Fruit fly (Drosophila melanogaster) whole organism, embryonic: ENCODE measurements around the gene Ide.

ENCODE experiments used
- Ada2b ChIP-seq: fragments of 200-800 bp; sonication (Bioruptor generic); IDR thresholded peaks from 2 replicates; pipeline ENCODE4 v1.3.6; 2022; ENCODE audit warnings: missing biosample characterization, missing genetic modification characterization
- Asciz ChIP-seq: fragments of 200-800 bp; sonication (Bioruptor generic); optimal IDR thresholded peaks from 2 replicates; lab custom pipeline; 2017; ENCODE audit warnings: missing biosample characterization, mild to moderate bottlenecking, missing genetic modification characterization, missing genetic modification reagents
- C15 ChIP-seq: fragments of 200-800 bp; sonication (Bioruptor generic); IDR thresholded peaks from 3 replicates; pipeline ENCODE4 v1.3.6; 2022; ENCODE audit warnings: missing biosample characterization, missing genetic modification characterization
- CG1024 ChIP-seq: fragments of 200-800 bp; sonication (Bioruptor generic); IDR thresholded peaks from 2 replicates; pipeline ENCODE4 v1.3.6; 2022; ENCODE audit warnings: missing biosample characterization, missing genetic modification characterization
- CG10321 ChIP-seq: fragments of 200-800 bp; sonication (Bioruptor generic); IDR thresholded peaks from 2 replicates; pipeline ENCODE4 v1.3.6; 2022; ENCODE audit warnings: missing biosample characterization, missing genetic modification characterization
- CG10431 ChIP-seq: fragments of 200-800 bp; sonication (Bioruptor generic); optimal IDR thresholded peaks from 3 replicates; lab custom pipeline; 2018; ENCODE audit warnings: missing biosample characterization, mild to moderate bottlenecking, missing genetic modification characterization
- CG12071 ChIP-seq: fragments of 200-800 bp; sonication (Bioruptor generic); optimal IDR thresholded peaks from 3 replicates; lab custom pipeline; 2018; ENCODE audit warnings: missing biosample characterization, mild to moderate bottlenecking, missing genetic modification characterization
- CG30431 ChIP-seq: fragments of 200-800 bp; sonication (Bioruptor generic); optimal IDR thresholded peaks from 2 replicates; lab custom pipeline; 2017; ENCODE audit warnings: missing biosample characterization, missing genetic modification characterization
- CG6791 ChIP-seq: fragments of 200-800 bp; sonication (Bioruptor generic); IDR thresholded peaks from 3 replicates; pipeline ENCODE4 v1.3.6; 2022; ENCODE audit warnings: missing biosample characterization, missing genetic modification characterization; ENCODE audit not compliant: partially characterized antibody
- CG8765 ChIP-seq: fragments of 200-800 bp; sonication (Bioruptor generic); IDR thresholded peaks from 2 replicates; pipeline ENCODE4 v1.3.6; 2022; ENCODE audit warnings: missing biosample characterization, missing genetic modification characterization
- Camta ChIP-seq: fragments of 200-800 bp; sonication (Bioruptor generic); optimal IDR thresholded peaks from 2 replicates; lab custom pipeline; 2016; ENCODE audit warnings: missing biosample characterization, missing genetic modification characterization
- Hand ChIP-seq: fragments of 200-800 bp; sonication (Bioruptor generic); optimal IDR thresholded peaks from 2 replicates; lab custom pipeline; 2017; ENCODE audit warnings: mild to moderate bottlenecking, missing biosample characterization, missing genetic modification reagents, missing genetic modification characterization
- Lhr ChIP-seq: fragments of 200-800 bp; sonication (Bioruptor generic); optimal IDR thresholded peaks from 3 replicates; lab custom pipeline; 2017; ENCODE audit warnings: mild to moderate bottlenecking, missing biosample characterization, missing genetic modification reagents, missing genetic modification characterization
- MTF-1 ChIP-seq: fragments of 200-800 bp; sonication (Bioruptor generic); optimal IDR thresholded peaks from 2 replicates; lab custom pipeline; 2018; ENCODE audit warnings: missing biosample characterization, mild to moderate bottlenecking, missing genetic modification characterization, borderline replicate concordance
- Mad ChIP-seq: fragments of 200-800 bp; sonication (Bioruptor generic); optimal IDR thresholded peaks from 2 replicates; lab custom pipeline; 2016; ENCODE audit warnings: missing biosample characterization, missing genetic modification characterization
- NC2β ChIP-seq: fragments of 200-800 bp; sonication (Bioruptor generic); optimal IDR thresholded peaks from 2 replicates; lab custom pipeline; 2016; ENCODE audit warnings: missing biosample characterization, missing genetic modification characterization
- Oli ChIP-seq: fragments of 200-800 bp; sonication (Bioruptor generic); optimal IDR thresholded peaks from 2 replicates; lab custom pipeline; 2018; ENCODE audit warnings: missing biosample characterization, mild to moderate bottlenecking, missing genetic modification characterization, moderate library complexity
- Scr ChIP-seq: fragments of 200-800 bp; sonication (Bioruptor generic); IDR thresholded peaks from 2 replicates; pipeline ENCODE4 v1.3.6; 2022; ENCODE audit warnings: missing biosample characterization, missing genetic modification characterization; ENCODE audit not compliant: partially characterized antibody
- Sox100B ChIP-seq: fragments of 200-800 bp; sonication (Bioruptor generic); optimal IDR thresholded peaks from 3 replicates; lab custom pipeline; 2018; ENCODE audit warnings: missing biosample characterization, mild to moderate bottlenecking, missing genetic modification characterization
- Sry-β ChIP-seq: fragments of 200-800 bp; sonication (Bioruptor generic); optimal IDR thresholded peaks from 2 replicates; lab custom pipeline; 2018; ENCODE audit warnings: missing biosample characterization, mild to moderate bottlenecking, missing genetic modification characterization, moderate library complexity
- Ssrp ChIP-seq: fragments of 200-800 bp; sonication (Bioruptor generic); optimal IDR thresholded peaks from 2 replicates; lab custom pipeline; 2018; ENCODE audit warnings: missing biosample characterization, mild to moderate bottlenecking, missing genetic modification characterization, moderate library complexity
- bab2 ChIP-seq: fragments of 200-800 bp; sonication (Bioruptor generic); optimal IDR thresholded peaks from 2 replicates; lab custom pipeline; 2016; ENCODE audit warnings: missing biosample characterization, missing genetic modification characterization
- br ChIP-seq: fragments of >200 bp; optimal IDR thresholded peaks from 2 replicates; lab custom pipeline; 2017
- chm ChIP-seq: fragments of 200-800 bp; sonication (Bioruptor generic); IDR thresholded peaks from 2 replicates; pipeline ENCODE4 v1.3.6; 2022; ENCODE audit warnings: missing biosample characterization, missing genetic modification characterization
- croc ChIP-seq: fragments of 200-800 bp; sonication (Bioruptor generic); conservative IDR thresholded peaks from 3 replicates; pipeline ENCODE4 v1.3.6; 2022; ENCODE audit warnings: missing biosample characterization, missing genetic modification characterization
- dmrt99B ChIP-seq: fragments of 200-800 bp; sonication (Bioruptor generic); optimal IDR thresholded peaks from 2 replicates; lab custom pipeline; 2018; ENCODE audit warnings: missing biosample characterization, mild to moderate bottlenecking, missing genetic modification characterization, moderate library complexity
- dysf ChIP-seq: fragments of 200-800 bp; sonication (Bioruptor generic); IDR thresholded peaks from 3 replicates; pipeline ENCODE4 v1.3.6; 2022; ENCODE audit warnings: missing biosample characterization, missing genetic modification characterization
- emc ChIP-seq: fragments of 200-800 bp; sonication (Bioruptor generic); optimal IDR thresholded peaks from 2 replicates; lab custom pipeline; 2016; ENCODE audit warnings: missing biosample characterization, missing genetic modification characterization
- esg ChIP-seq: fragments of 200-800 bp; sonication (Bioruptor generic); conservative IDR thresholded peaks from 2 replicates; pipeline ENCODE4 v1.3.6; 2022; ENCODE audit warnings: missing biosample characterization, missing genetic modification characterization
- ind ChIP-seq: fragments of 200-800 bp; sonication (Bioruptor generic); optimal IDR thresholded peaks from 3 replicates; lab custom pipeline; 2016; ENCODE audit warnings: missing biosample characterization, missing genetic modification characterization
- ken ChIP-seq: fragments of 200-800 bp; sonication (Bioruptor generic); IDR thresholded peaks from 3 replicates; pipeline ENCODE4 v1.3.6; 2022; ENCODE audit warnings: missing biosample characterization, missing genetic modification characterization
- lab ChIP-seq: fragments of 200-800 bp; sonication (Bioruptor generic); optimal IDR thresholded peaks from 3 replicates; lab custom pipeline; 2017; ENCODE audit warnings: missing biosample characterization, missing genetic modification characterization, mild to moderate bottlenecking, moderate library complexity, missing genetic modification reagents
- lilli ChIP-seq: fragments of 200-800 bp; sonication (Bioruptor generic); optimal IDR thresholded peaks from 3 replicates; lab custom pipeline; 2016; ENCODE audit warnings: missing biosample characterization, missing genetic modification characterization
- maf-S ChIP-seq: fragments of 200-800 bp; sonication (Bioruptor generic); optimal IDR thresholded peaks from 2 replicates; lab custom pipeline; 2016; ENCODE audit warnings: missing biosample characterization, missing genetic modification characterization
- org-1 ChIP-seq: fragments of 200-800 bp; sonication (Bioruptor generic); optimal IDR thresholded peaks from 2 replicates; lab custom pipeline; 2017; ENCODE audit warnings: missing biosample characterization, missing genetic modification characterization
- pnt ChIP-seq: fragments of 200-800 bp; sonication (Bioruptor generic); optimal IDR thresholded peaks from 3 replicates; lab custom pipeline; 2016; ENCODE audit warnings: missing biosample characterization, missing genetic modification characterization
- prd ChIP-seq, 3 experiments: fragments of >200 bp in 2 of 3; fragments of 200-800 bp in 1 of 3; sonication (Bioruptor generic) in 1 of 3; optimal IDR thresholded peaks in 2 of 3; IDR thresholded peaks in 1 of 3; 2 replicates in 2 of 3; 3 replicates in 1 of 3; pipeline versions ENCODE4 v1.3.6 to Lab custom; 2017 to 2022; ENCODE audit warnings: missing biosample characterization in 1 of 3, missing genetic modification characterization in 1 of 3
- ro ChIP-seq: fragments of 200-800 bp; sonication (Bioruptor generic); IDR thresholded peaks from 2 replicates; pipeline ENCODE4 v1.3.6; 2022; ENCODE audit warnings: missing biosample characterization, missing genetic modification characterization
- row ChIP-seq: fragments of 200-800 bp; sonication (Bioruptor generic); IDR thresholded peaks from 3 replicates; pipeline ENCODE4 v1.3.6; 2022; ENCODE audit warnings: missing biosample characterization, missing genetic modification characterization
- sc ChIP-seq, 3 experiments: fragments of >200 bp in 2 of 3; fragments of 200-800 bp in 1 of 3; sonication (Bioruptor generic) in 1 of 3; optimal IDR thresholded peaks; 2 replicates in 2 of 3; 3 replicates in 1 of 3; lab custom pipeline; 2017; ENCODE audit warnings: mild to moderate bottlenecking in 1 of 3, missing biosample characterization in 1 of 3, missing genetic modification characterization in 1 of 3, missing genetic modification reagents in 1 of 3
- sens ChIP-seq: fragments of 200-800 bp; sonication (Bioruptor generic); peaks from one replicate; lab custom pipeline; 2016; ENCODE audit warnings: missing biosample characterization, missing genetic modification characterization
- sisA ChIP-seq: fragments of 200-800 bp; sonication (Bioruptor generic); IDR thresholded peaks from 2 replicates; pipeline ENCODE4 v1.3.6; 2022; ENCODE audit warnings: missing biosample characterization, missing genetic modification characterization
- stc ChIP-seq: fragments of 200-800 bp; sonication (Bioruptor generic); IDR thresholded peaks from 2 replicates; pipeline ENCODE4 v1.3.6; 2022; ENCODE audit warnings: missing biosample characterization, missing genetic modification characterization
- stwl ChIP-seq: fragments of 200-800 bp; sonication (Bioruptor generic); optimal IDR thresholded peaks from 3 replicates; lab custom pipeline; 2018; ENCODE audit warnings: missing biosample characterization, mild to moderate bottlenecking, missing genetic modification characterization, moderate library complexity
- tin ChIP-seq: fragments of 200-800 bp; sonication (Bioruptor generic); optimal IDR thresholded peaks from 3 replicates; lab custom pipeline; 2016; ENCODE audit warnings: missing biosample characterization, missing genetic modification characterization
- tup ChIP-seq: fragments of 200-800 bp; sonication (Bioruptor generic); optimal IDR thresholded peaks from 2 replicates; lab custom pipeline; 2016; ENCODE audit warnings: missing biosample characterization, mild to moderate bottlenecking, missing genetic modification characterization, moderate library complexity
- usp ChIP-seq: fragments of >200 bp; optimal IDR thresholded peaks from 2 replicates; lab custom pipeline; 2017; ENCODE audit warnings: missing biosample characterization, missing genetic modification characterization
- wdn ChIP-seq: fragments of 200-800 bp; sonication (Bioruptor generic); IDR thresholded peaks from 2 replicates; pipeline ENCODE4 v1.3.6; 2022; ENCODE audit warnings: missing biosample characterization, missing genetic modification characterization
- zfh1 ChIP-seq: fragments of 200-800 bp; sonication (Bioruptor generic); IDR thresholded peaks from 3 replicates; pipeline ENCODE4 v1.3.6; 2022; ENCODE audit warnings: missing biosample characterization, missing genetic modification characterization

The Ide gene

dm6 chr3L:20375878-20376563 lies at the start of gene Ide, which contains the start of gene RhoBTB (continued):
- peak; percentile 66; the same call in 1 of the 2 replicates for TF ChIP-seq CG8765 (GFP tag; lab: Robert Waterston, UW)
- TF ChIP-seq Scr = 0 out of 2 replicates have a peak, but pooled peaks have one; percentile 36
- no peak for TF ChIP-seq Asciz
- TF ChIP-seq sc (optimal IDR thresholded peaks at IDR 0.05; lab: Kevin White, UChicago) = no peak
- TF ChIP-seq sc (GFP tag; optimal IDR thresholded peaks at IDR 0.05; lab: Kevin White, UChicago) = peak; percentile 26
- TF ChIP-seq prd (optimal IDR thresholded peaks at IDR 0.05; lab: Kevin White, UChicago) = no peak
- TF ChIP-seq prd (GFP tag; IDR thresholded peaks at IDR 0.05; lab: Robert Waterston, UW) = peak; percentile 82
- peak; percentile 93 for TF ChIP-seq ind (GFP tag; lab: Kevin White, UChicago)
- TF ChIP-seq maf-S (GFP tag; lab: Kevin White, UChicago) = peak; percentile 84
- TF ChIP-seq org-1 = peak; percentile 23
- TF ChIP-seq Ada2b = peak; percentile 55; the same call in 1 of the 2 replicates
- TF ChIP-seq Camta (GFP tag; lab: Kevin White, UChicago) = peak; percentile 85
- no peak for TF ChIP-seq ro
- peak; percentile 48 for TF ChIP-seq croc (GFP tag; lab: Robert Waterston, UW)
- peak; percentile 17 for TF ChIP-seq CG12071 (GFP tag; lab: Kevin White, UChicago)
- TF ChIP-seq Hand (GFP tag; lab: Kevin White, UChicago) = no peak
- TF ChIP-seq stc (GFP tag; lab: Robert Waterston, UW) = peak; percentile 23; the same call in 1 of the 2 replicates
- TF ChIP-seq row (GFP tag; lab: Robert Waterston, UW) = peak; percentile 90
- TF ChIP-seq Lhr = peak; percentile 89
- no peak for TF ChIP-seq CG1024 (GFP tag; lab: Robert Waterston, UW)
- TF ChIP-seq MTF-1 = no peak
- TF ChIP-seq NC2β (GFP tag; lab: Kevin White, UChicago) = peak; percentile 66
- TF ChIP-seq pnt (GFP tag; lab: Kevin White, UChicago) = peak; percentile 91
- no peak for TF ChIP-seq usp (GFP tag; lab: Kevin White, UChicago)
- no peak for TF ChIP-seq br (lab: Kevin White, UChicago)
- no peak for TF ChIP-seq Sox100B (GFP tag; lab: Kevin White, UChicago)
- peak; percentile 76 for TF ChIP-seq Oli
- TF ChIP-seq CG10431 = peak; percentile 36
- peak; percentile 48; the same call in 1 of the 2 replicates for TF ChIP-seq wdn
- peak; percentile 90 for TF ChIP-seq lilli (GFP tag; lab: Kevin White, UChicago)
- TF ChIP-seq ken (GFP tag; lab: Robert Waterston, UW) = peak; percentile 46; the same call in 1 of the 3 replicates
- TF ChIP-seq dmrt99B = no peak
- TF ChIP-seq bab2 = peak; percentile 89
- peak; percentile 78 for TF ChIP-seq lab
- peak; percentile 24; the same call in 1 of the 2 replicates for TF ChIP-seq chm (GFP tag; lab: Robert Waterston, UW)
- TF ChIP-seq Sry-β (GFP tag; lab: Kevin White, UChicago) = no peak
- TF ChIP-seq esg (GFP tag; lab: Robert Waterston, UW) = peak; percentile 77
- TF ChIP-seq sisA (GFP tag; lab: Robert Waterston, UW) = peak; percentile 84
- peak; percentile 49 for TF ChIP-seq emc (GFP tag; lab: Kevin White, UChicago)
- TF ChIP-seq sens = peak; percentile 92
- TF ChIP-seq tin (GFP tag; lab: Kevin White, UChicago) = peak; percentile 77
- no peak for TF ChIP-seq CG6791 (GFP tag; lab: Robert Waterston, UW)
- TF ChIP-seq CG10321 (GFP tag; lab: Robert Waterston, UW) = no peak
- peak; percentile 63 for TF ChIP-seq stwl (tag; lab: Kevin White, UChicago)
- peak; percentile 77 for TF ChIP-seq Mad (GFP tag; lab: Kevin White, UChicago)
- peak; percentile 56 for TF ChIP-seq CG30431
- peak; percentile 47 for TF ChIP-seq tup (GFP tag; lab: Kevin White, UChicago)
- peak; percentile 77 for TF ChIP-seq Ssrp (tag; lab: Kevin White, UChicago)
- TF ChIP-seq C15 (GFP tag; lab: Robert Waterston, UW) = peak; percentile 60; the same call in 1 of the 3 replicates
- TF ChIP-seq zfh1 (GFP tag; lab: Robert Waterston, UW) = peak; percentile 48; the same call in 1 of the 3 replicates
- peak; percentile 83 for TF ChIP-seq dysf (GFP tag; lab: Robert Waterston, UW)
